Fruit fly (Drosophila melanogaster) whole organism, pupa: ENCODE results near the gene CG4041.
A peak's percentile ranks its signal among the peaks of the same experiment; 100 is the strongest.

Experiments used
- CG10348 ChIP-seq: fragments of 200-800 bp; sonication (Bioruptor generic); IDR thresholded peaks from 2 replicates; pipeline ENCODE4 v1.3.6; 2022; ENCODE audit warnings: missing biosample characterization, missing genetic modification characterization
- CG12605 ChIP-seq: fragments of 200-800 bp; sonication (Bioruptor generic); IDR thresholded peaks from 2 replicates; pipeline ENCODE4 v1.3.6; 2022; ENCODE audit warnings: missing biosample characterization, missing genetic modification characterization
- CG13204 ChIP-seq: fragments of 200-800 bp; sonication (Bioruptor generic); optimal IDR thresholded peaks from 2 replicates; lab custom pipeline; 2018; ENCODE audit warnings: missing biosample characterization, mild to moderate bottlenecking, missing genetic modification characterization, moderate library complexity
- CG14655 ChIP-seq: fragments of 200-800 bp; sonication (Bioruptor generic); optimal IDR thresholded peaks from 3 replicates; lab custom pipeline; 2017; ENCODE audit warnings: mild to moderate bottlenecking, missing biosample characterization, missing genetic modification reagents, missing genetic modification characterization
- CG15710 ChIP-seq: fragments of 200-800 bp; sonication (Bioruptor generic); optimal IDR thresholded peaks from 2 replicates; lab custom pipeline; 2018; ENCODE audit warnings: missing biosample characterization, mild to moderate bottlenecking, missing genetic modification characterization, moderate library complexity
- CG17806 ChIP-seq: fragments of 200-800 bp; sonication (Bioruptor generic); optimal IDR thresholded peaks from 2 replicates; lab custom pipeline; 2018; ENCODE audit warnings: missing biosample characterization, mild to moderate bottlenecking, missing genetic modification characterization, moderate library complexity
- CG32121 ChIP-seq: fragments of 200-800 bp; sonication (Bioruptor generic); IDR thresholded peaks from 2 replicates; pipeline ENCODE4 v1.3.6; 2022; ENCODE audit warnings: missing biosample characterization, missing genetic modification characterization
- CG34367 ChIP-seq: fragments of 200-800 bp; sonication (Bioruptor generic); optimal IDR thresholded peaks from 2 replicates; lab custom pipeline; 2018; ENCODE audit warnings: missing biosample characterization, mild to moderate bottlenecking, missing genetic modification characterization
- CG4496 ChIP-seq: fragments of 200-800 bp; sonication (Bioruptor generic); IDR thresholded peaks from 3 replicates; pipeline ENCODE4 v1.3.6; 2022; ENCODE audit warnings: missing biosample characterization, missing genetic modification characterization
- CG8159 ChIP-seq: fragments of 200-800 bp; sonication (Bioruptor generic); optimal IDR thresholded peaks from 3 replicates; lab custom pipeline; 2018; ENCODE audit warnings: missing biosample characterization, mild to moderate bottlenecking, missing genetic modification characterization, moderate library complexity
- CG8301 ChIP-seq: fragments of 200-800 bp; sonication (Bioruptor generic); optimal IDR thresholded peaks from 2 replicates; lab custom pipeline; 2018; ENCODE audit warnings: missing biosample characterization, mild to moderate bottlenecking, missing genetic modification characterization
- CG9948 ChIP-seq: fragments of 200-800 bp; sonication (Bioruptor generic); optimal IDR thresholded peaks from 2 replicates; lab custom pipeline; 2018; ENCODE audit warnings: missing biosample characterization, mild to moderate bottlenecking, missing genetic modification characterization, moderate library complexity
- D1 ChIP-seq: fragments of 200-800 bp; sonication (Bioruptor generic); optimal IDR thresholded peaks from 2 replicates; lab custom pipeline; 2018; ENCODE audit warnings: missing biosample characterization, mild to moderate bottlenecking, missing genetic modification characterization, moderate library complexity
- EcR ChIP-seq: fragments of 200-800 bp; sonication (Bioruptor generic); optimal IDR thresholded peaks from 3 replicates; lab custom pipeline; 2019; ENCODE audit warnings: missing biosample characterization, missing genetic modification characterization, mild to moderate bottlenecking, moderate library complexity, missing genetic modification reagents
- Ets98B ChIP-seq: fragments of 200-800 bp; sonication (Bioruptor generic); IDR thresholded peaks from 2 replicates; pipeline ENCODE4 v1.3.6; 2022; ENCODE audit warnings: missing biosample characterization, missing genetic modification characterization
- Pif1A ChIP-seq: fragments of 200-800 bp; sonication (Bioruptor generic); optimal IDR thresholded peaks from 3 replicates; lab custom pipeline; 2016; ENCODE audit warnings: missing biosample characterization, missing genetic modification characterization
- Pif1B ChIP-seq: fragments of 200-800 bp; sonication (Bioruptor generic); optimal IDR thresholded peaks from 3 replicates; lab custom pipeline; 2016; ENCODE audit warnings: missing biosample characterization, missing genetic modification characterization
- Snoo ChIP-seq: fragments of 200-800 bp; sonication (Bioruptor generic); optimal IDR thresholded peaks from 3 replicates; lab custom pipeline; 2017; ENCODE audit warnings: missing biosample characterization, mild to moderate bottlenecking, missing genetic modification characterization, inconsistent platforms
- fd96Ca ChIP-seq: fragments of 200-800 bp; sonication (Bioruptor generic); IDR thresholded peaks from 3 replicates; pipeline ENCODE4 v1.3.6; 2022; ENCODE audit warnings: missing biosample characterization, missing genetic modification characterization
- gl ChIP-seq: fragments of 200-800 bp; sonication (Bioruptor generic); optimal IDR thresholded peaks from 2 replicates; lab custom pipeline; 2018; ENCODE audit warnings: missing biosample characterization, mild to moderate bottlenecking, missing genetic modification characterization
- rn ChIP-seq: fragments of 200-800 bp; sonication (Bioruptor generic); IDR thresholded peaks from 2 replicates; pipeline ENCODE4 v1.3.6; 2022; ENCODE audit warnings: missing biosample characterization, missing genetic modification characterization

CG4041 gene

dm6 chrX:4931048-4931447 lies 12.8 kb upstream of the CG4041 start:
- TF ChIP-seq Snoo (tag; lab: Kevin White, UChicago): no peak
- TF ChIP-seq fd96Ca (GFP tag; lab: Robert Waterston, UW): no peak
- TF ChIP-seq CG15710: no peak
- TF ChIP-seq CG12605 (GFP tag; lab: Robert Waterston, UW): no peak
- no peak for TF ChIP-seq Pif1B (GFP tag; lab: Kevin White, UChicago)

dm6 chrX:4930100-4931010 lies 12.1 kb upstream of the CG4041 start:
- TF ChIP-seq CG15710 (no peak), fd96Ca (GFP tag; lab: Robert Waterston, UW) (no peak), CG8159 (peak; percentile 19), CG8301 (tag; lab: Kevin White, UChicago) (peak; percentile 41), CG34367 (tag; lab: Kevin White, UChicago) (peak; percentile 27), CG14655 (GFP tag; lab: Kevin White, UChicago) (peak; percentile 25), Pif1B (GFP tag; lab: Kevin White, UChicago) (peak; percentile 34), Pif1A (peak; percentile 32)

- peak; percentile 97 for TF ChIP-seq CG4496 (GFP tag; lab: Robert Waterston, UW)
- TF ChIP-seq CG9948: peak; percentile 76
- peak; percentile 83 for TF ChIP-seq CG8301 (tag; lab: Kevin White, UChicago)
- peak; percentile 11 for TF ChIP-seq CG13204 (GFP tag; lab: Kevin White, UChicago)
- peak; percentile 28 for TF ChIP-seq Snoo (tag; lab: Kevin White, UChicago)
- peak; percentile 80 for TF ChIP-seq CG14655 (GFP tag; lab: Kevin White, UChicago)
- TF ChIP-seq fd96Ca (GFP tag; lab: Robert Waterston, UW): peak; percentile 96
- TF ChIP-seq CG15710: peak; percentile 83
- TF ChIP-seq EcR: no peak
- peak; percentile 78 for TF ChIP-seq Pif1B (GFP tag; lab: Kevin White, UChicago)
- peak; percentile 76 for TF ChIP-seq CG8159
- peak; percentile 56 for TF ChIP-seq gl (tag; lab: Kevin White, UChicago)
- TF ChIP-seq CG32121 (GFP tag; lab: Robert Waterston, UW): peak; percentile 94
- TF ChIP-seq D1: no peak
- TF ChIP-seq CG17806 (tag; lab: Kevin White, UChicago): peak; percentile 79
- TF ChIP-seq rn (GFP tag; lab: Robert Waterston, UW): peak; percentile 80
- peak; percentile 80 for TF ChIP-seq CG34367 (tag; lab: Kevin White, UChicago)
- peak; percentile 87 for TF ChIP-seq CG10348 (GFP tag; lab: Robert Waterston, UW)
- peak; percentile 88 for TF ChIP-seq CG12605 (GFP tag; lab: Robert Waterston, UW)
- peak; percentile 94 for TF ChIP-seq Ets98B (GFP tag; lab: Robert Waterston, UW)
- peak; percentile 87 for TF ChIP-seq Pif1A
Measured at dm6 chrX:4919040-4919881, 1.0 kb upstream of the CG4041 start.

- no peak for TF ChIP-seq D1
- TF ChIP-seq Pif1A: no peak
- TF ChIP-seq CG17806 (tag; lab: Kevin White, UChicago): no peak
- no peak for TF ChIP-seq CG4496 (GFP tag; lab: Robert Waterston, UW)
- TF ChIP-seq CG9948: no peak
- no peak for TF ChIP-seq CG8301 (tag; lab: Kevin White, UChicago)
Measured at dm6 chrX:4912370-4912769, 5.9 kb downstream of the CG4041 start.

dm6 chrX:4911765-4912245 lies 6.4 kb downstream of the CG4041 start:
- TF ChIP-seq CG13204 (GFP tag; lab: Kevin White, UChicago) (peak; percentile 78), gl (tag; lab: Kevin White, UChicago) (peak; percentile 77), CG4496 (GFP tag; lab: Robert Waterston, UW) (peak; percentile 72), CG9948 (peak; percentile 74), CG32121 (GFP tag; lab: Robert Waterston, UW) (peak; percentile 62), CG34367 (tag; lab: Kevin White, UChicago) (peak; percentile 81), CG12605 (GFP tag; lab: Robert Waterston, UW) (peak; percentile 56), rn (GFP tag; lab: Robert Waterston, UW) (peak; percentile 53), fd96Ca (GFP tag; lab: Robert Waterston, UW) (peak; percentile 78; the same call in 2 of the 3 replicates), Pif1A (peak; percentile 83), EcR (peak; percentile 44), CG17806 (tag; lab: Kevin White, UChicago) (peak; percentile 73), CG8301 (tag; lab: Kevin White, UChicago) (peak; percentile 75), Ets98B (GFP tag; lab: Robert Waterston, UW) (peak; percentile 61), Snoo (tag; lab: Kevin White, UChicago) (peak; percentile 79), CG14655 (GFP tag; lab: Kevin White, UChicago) (peak; percentile 91), Pif1B (GFP tag; lab: Kevin White, UChicago) (peak; percentile 89), CG10348 (GFP tag; lab: Robert Waterston, UW) (no peak), CG8159 (peak; percentile 84), CG15710 (peak; percentile 84), D1 (peak; percentile 69)
- TF ChIP-seq, all 21 proteins: peak for 20
